Worm (Caenorhabditis elegans): ENCODE data around the gene fbxb-79.

fbxb-79 gene

DNA sequence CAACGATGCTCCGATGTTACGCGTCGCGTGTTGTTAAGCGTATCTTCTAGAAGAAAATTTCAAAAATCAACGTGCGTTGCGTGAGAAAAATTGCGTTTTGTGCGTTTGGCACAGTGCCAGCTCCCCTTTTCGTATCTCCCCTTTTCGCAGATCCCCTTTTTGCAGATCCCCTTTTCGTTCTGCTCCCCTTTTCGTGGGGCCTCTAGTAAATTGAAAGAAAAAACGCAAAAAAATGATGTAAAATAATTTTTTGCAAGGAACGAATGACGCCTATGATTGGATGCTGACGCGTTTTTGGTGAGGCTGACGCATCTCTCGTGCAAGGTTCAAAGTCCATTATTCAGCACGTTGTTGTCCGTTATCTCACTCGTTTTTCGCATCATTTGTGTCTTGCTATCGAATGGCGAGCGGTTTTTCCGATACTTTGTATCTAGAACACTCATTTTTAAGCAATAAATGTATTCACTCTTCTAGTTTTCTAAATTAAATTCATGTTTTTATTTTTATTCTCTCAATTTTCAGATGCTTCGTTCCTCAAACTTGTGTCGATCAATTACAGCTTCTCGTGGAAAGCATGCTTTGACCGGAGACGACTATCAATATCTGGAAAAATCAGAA, 10.1 kb downstream of the fbxb-79 start, which contains the start of gene cpt-2 (continued):
- TF ChIP-seq T20F7.1 (GFP tag; optimal IDR thresholded peaks at IDR 0.05) (peak; percentile 79), ztf-7 (tag; optimal IDR thresholded peaks at IDR 0.05) (peak; percentile 67), nhr-6 (tag; optimal IDR thresholded peaks at IDR 0.05) (peak; percentile 25), nhr-102 (tag; optimal IDR thresholded peaks at IDR 0.05) (peak; percentile 70), mdt-29 (GFP tag; IDR thresholded peaks at IDR 0.05) (peak; percentile 85), nhr-11 (tag; optimal IDR thresholded peaks at IDR 0.05) (peak; percentile 75), hmg-1.1 (GFP tag; IDR thresholded peaks at IDR 0.05) (peak; percentile 83), madf-9 (GFP tag; conservative IDR thresholded peaks at IDR 0.05) (peak; percentile 68; the same call in 1 of the 2 replicates), T26A8.4 (GFP tag; IDR thresholded peaks at IDR 0.05) (peak; percentile 93), nhr-42 (GFP tag; IDR thresholded peaks at IDR 0.05) (peak; percentile 87), lin-29 (GFP tag; IDR thresholded peaks at IDR 0.05) (peak; percentile 79), dve-1 (tag; optimal IDR thresholded peaks at IDR 0.05; ENCODE audit: insufficient read depth) (peak; percentile 92), mes-2 (tag; optimal IDR thresholded peaks at IDR 0.05; ENCODE audit: poor library complexity, severe bottlenecking) (peak; percentile 92), php-3 (GFP tag; IDR thresholded peaks at IDR 0.05) (peak; percentile 79), D1046.2 (GFP tag; IDR thresholded peaks at IDR 0.05) (0 out of 2 replicates have a peak, but pooled peaks have one; percentile 51), mxl-3 (GFP tag; optimal IDR thresholded peaks at IDR 0.05) (peak; percentile 90), daf-16 (GFP tag; optimal IDR thresholded peaks at IDR 0.05) (peak; percentile 13 to 73), daf-16 (tag; optimal IDR thresholded peaks at IDR 0.05) (peak; percentile 77), zfp-3 (GFP tag; conservative IDR thresholded peaks at IDR 0.05) (peak; percentile 80), nhr-48 (tag; optimal IDR thresholded peaks at IDR 0.05) (peak; percentile 72), set-16 (GFP tag; IDR thresholded peaks at IDR 0.05) (peak; percentile 40; the same call in 1 of the 2 replicates), spr-1 (tag; optimal IDR thresholded peaks at IDR 0.05) (peak; percentile 65), lsy-2 (tag; optimal IDR thresholded peaks at IDR 0.05) (peak; percentile 49 to 92), lin-1 (GFP tag; IDR thresholded peaks at IDR 0.05) (peak; percentile 77), pqm-1 (tag; optimal IDR thresholded peaks at IDR 0.05) (peak; percentile 35), snpc-1.2 (GFP tag; IDR thresholded peaks at IDR 0.05) (peak; percentile 82), ZK337.2 (GFP tag; IDR thresholded peaks at IDR 0.05) (peak; percentile 88), vab-7 (GFP tag; IDR thresholded peaks at IDR 0.05) (peak; percentile 87), tra-1 (GFP tag; IDR thresholded peaks at IDR 0.05) (peak; percentile 90), saeg-2 (GFP tag; IDR thresholded peaks at IDR 0.05) (0 out of 2 replicates have a peak, but pooled peaks have one; percentile 43), ctbp-1 (GFP tag; IDR thresholded peaks at IDR 0.05) (peak; percentile 91), hlh-30 (tag; optimal IDR thresholded peaks at IDR 0.05; ENCODE audit: insufficient read depth) (peak; percentile 70), dmd-6 (GFP tag; IDR thresholded peaks at IDR 0.05) (peak; percentile 94), lin-13 (GFP tag; optimal IDR thresholded peaks at IDR 0.05) (peak; percentile 57)

DNA sequence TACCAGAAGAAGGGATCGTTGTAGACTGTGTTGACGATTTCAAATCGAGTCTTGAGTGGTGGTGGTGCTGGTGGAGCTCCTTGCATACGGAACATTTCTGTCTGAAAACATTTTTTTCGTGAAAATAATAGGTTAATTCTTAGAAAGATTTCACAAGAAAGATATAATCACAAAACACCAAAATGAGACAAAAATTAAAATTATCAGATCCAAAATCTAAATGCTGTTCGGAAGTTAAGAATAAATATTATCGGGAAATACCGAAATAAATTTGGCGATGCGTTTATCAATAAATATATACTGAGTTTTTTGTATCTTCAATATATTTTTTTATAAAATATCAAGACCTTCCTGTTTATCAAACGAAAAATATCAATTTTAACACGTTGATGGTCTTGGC, 10.8 kb downstream of the fbxb-79 start, which contains the start of gene C08F8.9:
Gene C08F8.9 (minus strand): TSS at position 101 of the 400 bp plus-strand sequence.
- TF ChIP-seq unc-130 (GFP tag; optimal IDR thresholded peaks at IDR 0.05) (no peak), nhr-41 (GFP tag; IDR thresholded peaks at IDR 0.05) (no peak), ama-1 (optimal IDR thresholded peaks at IDR 0.05) (peak; percentile 23), lin-1 (GFP tag; IDR thresholded peaks at IDR 0.05) (no peak), dpl-1 (GFP tag; optimal IDR thresholded peaks at IDR 0.05) (no peak), mxl-2 (GFP tag; conservative IDR thresholded peaks at IDR 0.05) (no peak)

Data from whole organism, L4 larva.